Worm (Caenorhabditis elegans): ENCODE data around the gene rpl-21.

The rpl-21 gene

ce11 chrIII:8129195-8129594 lies 832 bp downstream of the rpl-21 start (continued):
- TF ChIP-seq Y56A3A.18 (GFP tag; IDR thresholded peaks at IDR 0.05): 0 out of 2 replicates have a peak, but pooled peaks have one; percentile 54
- TF ChIP-seq pha-4 (tag; optimal IDR thresholded peaks at IDR 0.05): no peak
- TF ChIP-seq cebp-1 (GFP tag; IDR thresholded peaks at IDR 0.05): no peak
- TF ChIP-seq cebp-1 (tag; optimal IDR thresholded peaks at IDR 0.05): peak; percentile 6
- TF ChIP-seq rec-8 (tag; optimal IDR thresholded peaks at IDR 0.05): peak in 1 of 2 experiments; percentile 5
- no peak for TF ChIP-seq nhr-120 (GFP tag; IDR thresholded peaks at IDR 0.05)
- TF ChIP-seq rcor-1 (GFP tag; IDR thresholded peaks at IDR 0.05): peak; percentile 68; the same call in 1 of the 2 replicates
- 0 out of 2 replicates have a peak, but pooled peaks have one; percentile 12 for TF ChIP-seq nfya-2 (GFP tag; IDR thresholded peaks at IDR 0.05)
- TF ChIP-seq madf-8 (GFP tag; conservative IDR thresholded peaks at IDR 0.05): 0 out of 2 replicates have a peak, but pooled peaks have one; percentile 9
- TF ChIP-seq athp-1 (tag; optimal IDR thresholded peaks at IDR 0.05): peak; percentile 56
- no peak for TF ChIP-seq B0019.2 (GFP tag; conservative IDR thresholded peaks at IDR 0.05)
- TF ChIP-seq snpc-4 (GFP tag; optimal IDR thresholded peaks at IDR 0.05): no peak
- TF ChIP-seq snpc-4 (tag; optimal IDR thresholded peaks at IDR 0.05): peak in 2 of 4 experiments; percentile 8 to 29
- no peak for TF ChIP-seq K12H6.12 (tag; optimal IDR thresholded peaks at IDR 0.05)
- TF ChIP-seq attf-6 (GFP tag; IDR thresholded peaks at IDR 0.05): peak; percentile 62; the same call in 1 of the 2 replicates
- peak; percentile 34; the same call in 1 of the 2 replicates for TF ChIP-seq D2030.7 (GFP tag; IDR thresholded peaks at IDR 0.05)
- TF ChIP-seq hmg-20 (GFP tag; IDR thresholded peaks at IDR 0.05): 0 out of 2 replicates have a peak, but pooled peaks have one; percentile 18
- no peak for TF ChIP-seq F57A8.1 (GFP tag; optimal IDR thresholded peaks at IDR 0.05)
- peak; percentile 57 for TF ChIP-seq F33H1.4 (GFP tag; IDR thresholded peaks at IDR 0.05)
- no peak for TF ChIP-seq efl-1 (GFP tag; optimal IDR thresholded peaks at IDR 0.05)
- peak; percentile 74 for TF ChIP-seq hsf-1 (GFP tag; IDR thresholded peaks at IDR 0.05)
- TF ChIP-seq F39B2.1 (GFP tag; IDR thresholded peaks at IDR 0.05): peak; percentile 78; the same call in 1 of the 2 replicates
- TF ChIP-seq tbp1 (GFP tag; optimal IDR thresholded peaks at IDR 0.05): peak; percentile 32
- no peak for TF ChIP-seq mel-28 (tag; optimal IDR thresholded peaks at IDR 0.05; ENCODE audit: borderline replicate concordance)
- TF ChIP-seq Y79H2A.3 (GFP tag; conservative IDR thresholded peaks at IDR 0.05): no peak
- TF ChIP-seq lin-26 (GFP tag; IDR thresholded peaks at IDR 0.05): peak; percentile 58; the same call in 1 of the 2 replicates

ce11 chrIII:8126978-8127377 lies 3.0 kb downstream of the rpl-21 start:
- TF ChIP-seq lag-1 (GFP tag; IDR thresholded peaks at IDR 0.05) (no peak), sdz-38 (tag; optimal IDR thresholded peaks at IDR 0.05) (no peak), lsl-1 (GFP tag; optimal IDR thresholded peaks at IDR 0.05) (no peak), rpc-1 (optimal IDR thresholded peaks at IDR 0.05) (no peak), rpc-1 (tag; optimal IDR thresholded peaks at IDR 0.05) (no peak), zfh-2 (GFP tag; conservative IDR thresholded peaks at IDR 0.05) (peak; percentile 77), D2030.7 (GFP tag; IDR thresholded peaks at IDR 0.05) (no peak), attf-5 (GFP tag; optimal IDR thresholded peaks at IDR 0.05) (peak; percentile 25), madf-10 (tag; optimal IDR thresholded peaks at IDR 0.05) (no peak), T26A5.8 (tag; optimal IDR thresholded peaks at IDR 0.05) (no peak), hmg-1.2 (GFP tag; IDR thresholded peaks at IDR 0.05) (peak; percentile 68; the same call in 1 of the 2 replicates), K11D2.4 (GFP tag; IDR thresholded peaks at IDR 0.05) (0 out of 2 replicates have a peak, but pooled peaks have one; percentile 24), nhr-80 (tag; optimal IDR thresholded peaks at IDR 0.05) (peak; percentile 49), cebp-1 (GFP tag; IDR thresholded peaks at IDR 0.05) (no peak), cebp-1 (tag; optimal IDR thresholded peaks at IDR 0.05) (peak; percentile 18), unc-62 (GFP tag; optimal IDR thresholded peaks at IDR 0.05) (no peak), him-1 (tag; optimal IDR thresholded peaks at IDR 0.05) (peak; percentile 37), mel-28 (tag; optimal IDR thresholded peaks at IDR 0.05; ENCODE audit: borderline replicate concordance) (no peak), nfya-2 (GFP tag; IDR thresholded peaks at IDR 0.05) (no peak)

Data from whole organism, young adult.